Fruit fly (Drosophila melanogaster): ENCODE measurements around the gene CG4611.

DNA sequence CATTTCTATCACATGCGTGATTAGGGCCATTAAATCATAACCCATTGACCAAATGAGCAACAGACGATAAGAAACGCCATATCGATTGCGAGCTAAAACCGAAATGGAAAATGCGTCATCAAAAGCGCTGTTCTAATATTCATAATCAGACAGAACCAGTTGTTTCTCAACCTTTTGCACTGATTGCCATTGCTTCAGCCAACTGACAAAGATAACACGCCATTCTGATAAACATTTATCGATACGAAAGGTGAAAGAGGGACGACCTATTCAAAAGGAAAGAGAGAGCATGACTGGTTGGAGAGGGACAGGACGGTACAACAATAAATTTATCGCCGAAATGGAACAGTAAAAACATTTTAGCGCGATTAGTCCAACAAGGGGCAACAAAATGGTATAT is 40.6 kb downstream of the CG4611 start:
- peak; percentile 9 for TF ChIP-seq psq (GFP tag; optimal IDR thresholded peaks at IDR 0.05)
- no peak for TF ChIP-seq CG9705 (GFP tag; optimal IDR thresholded peaks at IDR 0.05)

Measured in whole organism, wandering third instar larva.